Fruit fly (Drosophila melanogaster) whole organism, embryonic: ENCODE data around the gene Slip1.

Experiments
- HmgZ ChIP-seq: fragments of 200-800 bp; sonication (Bioruptor generic); optimal IDR thresholded peaks from 2 replicates; lab custom pipeline; 2018; ENCODE audit warnings: missing biosample characterization, mild to moderate bottlenecking, missing genetic modification characterization
- Hsf ChIP-seq: fragments of 200-800 bp; sonication (Bioruptor generic); optimal IDR thresholded peaks from 3 replicates; lab custom pipeline; 2016; ENCODE audit warnings: missing biosample characterization, missing genetic modification characterization
- gsb ChIP-seq: fragments of 200-800 bp; sonication (Bioruptor generic); IDR thresholded peaks from 2 replicates; pipeline ENCODE4 v1.3.6; 2022; ENCODE audit warnings: missing biosample characterization, missing genetic modification characterization
- toy ChIP-seq: fragments of 200-800 bp; sonication (Bioruptor generic); IDR thresholded peaks from 2 replicates; pipeline ENCODE4 v1.3.6; 2022; ENCODE audit warnings: missing biosample characterization, missing genetic modification characterization
- ttk ChIP-seq: fragments of 200-800 bp; sonication (Bioruptor generic); IDR thresholded peaks from 2 replicates; pipeline ENCODE4 v2.1.2; 2022; ENCODE audit warnings: missing biosample characterization, missing genetic modification characterization

- TF ChIP-seq gsb (GFP tag; lab: Robert Waterston, UW) (no peak), Hsf (no peak), HmgZ (no peak), ttk (GFP tag; lab: Robert Waterston, UW) (no peak), toy (GFP tag; lab: Robert Waterston, UW) (no peak)
These were observed 43.4 kb downstream of the Slip1 start for dm6 chr4:706847-707246.
